Fruit fly (Drosophila melanogaster): ENCODE data around the gene CG1632.
A peak's percentile ranks its signal among the peaks of the same experiment; 100 is the strongest.

CG1632 gene

dm6 chrX:8243251-8243650 lies 9.2 kb upstream of the CG1632 start:
- TF ChIP-seq ss (GFP tag; optimal IDR thresholded peaks at IDR 0.05): no peak
- TF ChIP-seq vri (GFP tag; optimal IDR thresholded peaks at IDR 0.05): peak; percentile 65
- TF ChIP-seq fd59A (GFP tag; optimal IDR thresholded peaks at IDR 0.05): no peak

dm6 chrX:8243966-8244895 lies 8.2 kb upstream of the CG1632 start, which contains the start of gene sni:
Gene sni (minus strand): TSS chrX:8244016.
- TF ChIP-seq CG11902 (GFP tag; optimal IDR thresholded peaks at IDR 0.05) (peak; percentile 23), Hr4 (GFP tag; optimal IDR thresholded peaks at IDR 0.05) (no peak), achi (GFP tag; optimal IDR thresholded peaks at IDR 0.05) (peak; percentile 49), Hr38 (GFP tag; optimal IDR thresholded peaks at IDR 0.05) (no peak), spab (GFP tag; optimal IDR thresholded peaks at IDR 0.05) (peak; percentile 18), pdm3 (GFP tag; optimal IDR thresholded peaks at IDR 0.05) (peak; percentile 54), CG7368 (GFP tag; optimal IDR thresholded peaks at IDR 0.05) (peak; percentile 8), Eip78C (GFP tag) (peak; percentile 92), net (GFP tag; optimal IDR thresholded peaks at IDR 0.05) (peak; percentile 28), CG6808 (GFP tag; optimal IDR thresholded peaks at IDR 0.05) (peak; percentile 4), Lpt (GFP tag; optimal IDR thresholded peaks at IDR 0.05) (no peak), salr (GFP tag; optimal IDR thresholded peaks at IDR 0.05) (no peak), CG10631 (GFP tag; optimal IDR thresholded peaks at IDR 0.05) (no peak), CG8319 (GFP tag; optimal IDR thresholded peaks at IDR 0.05) (no peak), CG16779 (tag; optimal IDR thresholded peaks at IDR 0.05) (peak; percentile 13), CG6792 (GFP tag; optimal IDR thresholded peaks at IDR 0.05) (peak; percentile 58), Eip93F (GFP tag; optimal IDR thresholded peaks at IDR 0.05) (no peak), CG32006 (GFP tag; optimal IDR thresholded peaks at IDR 0.05) (peak; percentile 65), eg (GFP tag; IDR thresholded peaks at IDR 0.05) (peak; percentile 48; the same call in 1 of the 3 replicates), acj6 (GFP tag; optimal IDR thresholded peaks at IDR 0.05) (peak; percentile 48), CG6854 (GFP tag; optimal IDR thresholded peaks at IDR 0.05) (no peak), Sox14 (GFP tag; optimal IDR thresholded peaks at IDR 0.05) (peak; percentile 44), ss (GFP tag; optimal IDR thresholded peaks at IDR 0.05) (peak in 1 of 2 experiments; percentile 14), dac (GFP tag; optimal IDR thresholded peaks at IDR 0.05) (no peak), CG11294 (GFP tag; IDR thresholded peaks at IDR 0.05) (no peak), CG31627 (GFP tag; optimal IDR thresholded peaks at IDR 0.05) (peak; percentile 66), fd59A (GFP tag; optimal IDR thresholded peaks at IDR 0.05) (no peak), CG8119 (GFP tag; IDR thresholded peaks at IDR 0.05) (no peak), Ets96B (tag; optimal IDR thresholded peaks at IDR 0.05) (peak; percentile 45), Gug (GFP tag; IDR thresholded peaks at IDR 0.05) (peak; percentile 57), svp (GFP tag) (peak; percentile 86), esn (GFP tag; optimal IDR thresholded peaks at IDR 0.05) (peak; percentile 72), Blimp-1 (GFP tag; optimal IDR thresholded peaks at IDR 0.05) (peak; percentile 6), CG9139 (GFP tag; optimal IDR thresholded peaks at IDR 0.05) (no peak), Ets21C (GFP tag; optimal IDR thresholded peaks at IDR 0.05) (peak; percentile 35), lz (GFP tag; optimal IDR thresholded peaks at IDR 0.05) (peak; percentile 49), fd85E (GFP tag; optimal IDR thresholded peaks at IDR 0.05) (no peak), Met (GFP tag; optimal IDR thresholded peaks at IDR 0.05) (peak; percentile 63), CG11762 (GFP tag; optimal IDR thresholded peaks at IDR 0.05; ENCODE audit: insufficient read depth) (no peak), CG6276 (GFP tag; optimal IDR thresholded peaks at IDR 0.05) (no peak), Sox15 (GFP tag; optimal IDR thresholded peaks at IDR 0.05) (peak; percentile 28), CG4318 (GFP tag; optimal IDR thresholded peaks at IDR 0.05) (no peak), CG6163 (GFP tag; IDR thresholded peaks at IDR 0.05) (peak; percentile 50; the same call in 2 of the 3 replicates), CG1621 (tag; optimal IDR thresholded peaks at IDR 0.05) (no peak), CG8632 (GFP tag; optimal IDR thresholded peaks at IDR 0.05) (peak; percentile 24), CG34406 (GFP tag; optimal IDR thresholded peaks at IDR 0.05) (peak; percentile 50), Eip75B (GFP tag; optimal IDR thresholded peaks at IDR 0.05) (peak; percentile 35)

All from whole organism, prepupa.